5 worm cellular contexts compared by ENCODE assay signal in the genomic region with DNA sequence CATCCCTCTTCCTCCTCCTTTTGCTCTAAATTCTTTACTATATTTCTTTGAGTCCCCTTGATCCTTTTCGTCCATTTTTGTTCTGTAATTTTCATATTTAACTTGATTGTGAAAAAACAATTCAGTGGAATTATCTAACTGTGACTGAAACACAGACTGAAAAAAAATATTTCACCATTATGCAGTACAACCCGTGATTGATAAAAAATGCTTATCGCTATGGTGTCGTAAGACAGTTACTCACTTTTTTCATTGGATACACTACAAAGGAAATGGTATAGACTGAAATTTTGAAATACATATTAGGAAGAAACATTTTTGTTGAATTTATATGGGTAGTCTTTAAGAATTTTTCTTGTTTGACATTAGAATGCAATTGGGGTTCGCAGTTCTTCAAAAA.
TF ChIP-seq lines count a peak whose summit lies in the region.

A gene (minus strand): TSS at position 75 of the 400 bp plus-strand sequence.

TF ChIP-seq in whole organism, L1 larva, 84 proteins besides CTCF, POLR2A, EP300 and RAD21:
- TF ChIP-seq elt-2 (tag; optimal IDR thresholded peaks at IDR 0.05; lab: Kevin White, UChicago) (peak; percentile 48), blmp-1 (tag; optimal IDR thresholded peaks at IDR 0.05; lab: Kevin White, UChicago) (no peak), snu-23 (GFP tag; optimal IDR thresholded peaks at IDR 0.05; lab: Kevin White, UChicago) (no peak), sup-37 (GFP tag; optimal IDR thresholded peaks at IDR 0.05; lab: Kevin White, UChicago) (no peak), lin-35 (GFP tag; optimal IDR thresholded peaks at IDR 0.05; lab: Kevin White, UChicago) (peak in 1 of 2 experiments; percentile 7), C16A3.4 (tag; optimal IDR thresholded peaks at IDR 0.05; lab: Kevin White, UChicago) (no peak), hpl-2 (GFP tag; optimal IDR thresholded peaks at IDR 0.05; lab: Kevin White, UChicago) (no peak)

TF ChIP-seq in whole organism, L2 larva, 48 proteins besides CTCF, POLR2A, EP300 and RAD21:
- TF ChIP-seq fos-1 (tag; optimal IDR thresholded peaks at IDR 0.05; lab: Kevin White, UChicago), result peak; percentile 92
- peak; percentile 2 for TF ChIP-seq gmeb-1 (tag; optimal IDR thresholded peaks at IDR 0.05; lab: Kevin White, UChicago)
- no peak for TF ChIP-seq nhr-77 (tag; optimal IDR thresholded peaks at IDR 0.05; lab: Kevin White, UChicago)
- TF ChIP-seq mab-5 (tag; optimal IDR thresholded peaks at IDR 0.05; lab: Kevin White, UChicago), result no peak
- no peak for TF ChIP-seq ceh-16 (tag; optimal IDR thresholded peaks at IDR 0.05; lab: Kevin White, UChicago)
- peak; percentile 14 for TF ChIP-seq crh-2 (tag; optimal IDR thresholded peaks at IDR 0.05; lab: Kevin White, UChicago)

TF ChIP-seq in whole organism, L3 larva, 47 proteins besides CTCF, POLR2A, EP300 and RAD21:
- TF ChIP-seq elt-2 (tag; optimal IDR thresholded peaks at IDR 0.05; lab: Kevin White, UChicago), result peak; percentile 81
- no peak for TF ChIP-seq skn-1 (tag; optimal IDR thresholded peaks at IDR 0.05; lab: Kevin White, UChicago)
- no peak for TF ChIP-seq fkh-10 (GFP tag; optimal IDR thresholded peaks at IDR 0.05; lab: Kevin White, UChicago)
- no peak for TF ChIP-seq egl-5 (tag; optimal IDR thresholded peaks at IDR 0.05; lab: Kevin White, UChicago)
- peak; percentile 63 for TF ChIP-seq pqm-1 (tag; optimal IDR thresholded peaks at IDR 0.05; lab: Kevin White, UChicago)
- TF ChIP-seq jun-1 (tag; optimal IDR thresholded peaks at IDR 0.05; lab: Kevin White, UChicago), result peak; percentile 41
- peak; percentile 52 for TF ChIP-seq pha-4 (tag; optimal IDR thresholded peaks at IDR 0.05; lab: Kevin White, UChicago)

TF ChIP-seq in whole organism, L4 larva, 104 proteins besides CTCF, POLR2A, EP300 and RAD21:
- TF ChIP-seq nhr-28 (tag; optimal IDR thresholded peaks at IDR 0.05; lab: Kevin White, UChicago), result peak; percentile 91
- TF ChIP-seq nhr-11 (tag; optimal IDR thresholded peaks at IDR 0.05; lab: Kevin White, UChicago), result no peak
- peak; percentile 56 for TF ChIP-seq dmd-6 (GFP tag; IDR thresholded peaks at IDR 0.05; lab: Robert Waterston, UW)
- TF ChIP-seq T20F7.1 (GFP tag; optimal IDR thresholded peaks at IDR 0.05; lab: Kevin White, UChicago), result peak; percentile 11
- TF ChIP-seq hlh-11 (tag; optimal IDR thresholded peaks at IDR 0.05; lab: Kevin White, UChicago), result peak; percentile 24
- no peak for TF ChIP-seq madf-9 (GFP tag; conservative IDR thresholded peaks at IDR 0.05; lab: Robert Waterston, UW)
- TF ChIP-seq pqm-1 (tag; optimal IDR thresholded peaks at IDR 0.05; lab: Kevin White, UChicago), result peak; percentile 92
- TF ChIP-seq daf-16 (GFP tag; optimal IDR thresholded peaks at IDR 0.05; lab: Kevin White, UChicago), result no peak
- peak; percentile 11 for TF ChIP-seq daf-16 (tag; optimal IDR thresholded peaks at IDR 0.05; lab: Kevin White, UChicago)
- TF ChIP-seq unc-62 (GFP tag; optimal IDR thresholded peaks at IDR 0.05 in 1 of 2; lab: Kevin White, UChicago), result peak in 1 of 2 experiments; percentile 40
- no peak for TF ChIP-seq unc-62 (tag; optimal IDR thresholded peaks at IDR 0.05; lab: Kevin White, UChicago)
- TF ChIP-seq lin-15B (tag; optimal IDR thresholded peaks at IDR 0.05; lab: Kevin White, UChicago), result no peak
- peak; percentile 26 for TF ChIP-seq nhr-77 (tag; optimal IDR thresholded peaks at IDR 0.05; lab: Kevin White, UChicago)
- no peak for TF ChIP-seq nhr-76 (tag; optimal IDR thresholded peaks at IDR 0.05; lab: Kevin White, UChicago)
- TF ChIP-seq hlh-30 (tag; optimal IDR thresholded peaks at IDR 0.05; lab: Kevin White, UChicago; ENCODE audit: insufficient read depth), result peak; percentile 27
- peak; percentile 61 for TF ChIP-seq dve-1 (tag; optimal IDR thresholded peaks at IDR 0.05; lab: Kevin White, UChicago; ENCODE audit: insufficient read depth)
TF ChIP-seq in whole organism, L4 larva: peak in this region for 10.

TF ChIP-seq in whole organism, young adult, 124 proteins besides CTCF, POLR2A, EP300 and RAD21:
- TF ChIP-seq pbrm-1 (GFP tag; IDR thresholded peaks at IDR 0.05; lab: Robert Waterston, UW) (no peak), cebp-1 (GFP tag; IDR thresholded peaks at IDR 0.05; lab: Robert Waterston, UW) (peak; percentile 31; the same call in 1 of the 2 replicates), cebp-1 (tag; optimal IDR thresholded peaks at IDR 0.05; lab: Kevin White, UChicago) (peak; percentile 41), nhr-80 (tag; optimal IDR thresholded peaks at IDR 0.05; lab: Kevin White, UChicago) (peak; percentile 77)
